Fruit fly (Drosophila melanogaster): ENCODE results near the gene Ubc4.

- TF ChIP-seq pdm3 (GFP tag; optimal IDR thresholded peaks at IDR 0.05) = no peak
- TF ChIP-seq Sox15 (GFP tag; optimal IDR thresholded peaks at IDR 0.05) = no peak
- no peak for TF ChIP-seq CG9139 (GFP tag; optimal IDR thresholded peaks at IDR 0.05)
- no peak for TF ChIP-seq Smox (GFP tag; optimal IDR thresholded peaks at IDR 0.05)
- no peak for TF ChIP-seq spab (GFP tag; optimal IDR thresholded peaks at IDR 0.05)
- no peak for TF ChIP-seq Sox102F (GFP tag; optimal IDR thresholded peaks at IDR 0.05)
- TF ChIP-seq Eip75B (GFP tag; optimal IDR thresholded peaks at IDR 0.05) = no peak
- no peak for TF ChIP-seq salr (GFP tag; optimal IDR thresholded peaks at IDR 0.05)
Measured at dm6 chr3L:9698193-9698642, at the start of gene Ubc4.

All from whole organism, prepupa.